Fruit fly (Drosophila melanogaster) Kc167 (cell line): ENCODE measurements around the gene CG32945.

Experiments
- h ChIP-seq: fragments of >200 bp; optimal IDR thresholded peaks from 3 replicates; lab custom pipeline; 2018; ENCODE audit warnings: missing external identifiers
- psq ChIP-seq: fragments of >200 bp; optimal IDR thresholded peaks from 2 replicates; lab custom pipeline; 2017; ENCODE audit warnings: missing external identifiers
- ttk ChIP-seq: sonication (Bioruptor generic); optimal IDR thresholded peaks from 2 replicates; lab custom pipeline; 2017; ENCODE audit warnings: missing external identifiers

DNA sequence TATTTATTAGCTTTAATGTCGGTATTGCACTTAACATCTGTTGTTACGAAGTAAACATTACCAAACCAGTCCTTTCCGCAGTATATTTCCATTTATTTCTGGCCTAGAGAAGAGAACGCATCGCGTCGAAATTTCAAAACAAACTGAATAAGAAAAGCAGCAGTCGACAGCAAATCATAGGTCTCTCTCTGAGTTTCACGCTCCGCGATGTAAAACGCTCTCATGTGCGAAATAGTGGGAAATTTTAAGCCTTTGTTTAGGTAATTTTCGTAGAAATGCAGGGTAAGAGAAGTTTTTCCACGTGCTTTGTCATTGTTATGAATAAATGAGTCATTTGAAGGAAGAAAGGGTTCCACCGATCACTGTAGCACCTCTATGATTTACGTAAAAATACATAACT lies 21.2 kb upstream of the CG32945 start:
- TF ChIP-seq ttk (lab: Kevin White, UChicago) = no peak
- TF ChIP-seq psq (lab: Kevin White, UChicago) = no peak
- TF ChIP-seq h (lab: Kevin White, UChicago) = no peak
